Fruit fly (Drosophila melanogaster): Measurements from ENCODE around the gene CG3402.

CG3402 gene

DNA sequence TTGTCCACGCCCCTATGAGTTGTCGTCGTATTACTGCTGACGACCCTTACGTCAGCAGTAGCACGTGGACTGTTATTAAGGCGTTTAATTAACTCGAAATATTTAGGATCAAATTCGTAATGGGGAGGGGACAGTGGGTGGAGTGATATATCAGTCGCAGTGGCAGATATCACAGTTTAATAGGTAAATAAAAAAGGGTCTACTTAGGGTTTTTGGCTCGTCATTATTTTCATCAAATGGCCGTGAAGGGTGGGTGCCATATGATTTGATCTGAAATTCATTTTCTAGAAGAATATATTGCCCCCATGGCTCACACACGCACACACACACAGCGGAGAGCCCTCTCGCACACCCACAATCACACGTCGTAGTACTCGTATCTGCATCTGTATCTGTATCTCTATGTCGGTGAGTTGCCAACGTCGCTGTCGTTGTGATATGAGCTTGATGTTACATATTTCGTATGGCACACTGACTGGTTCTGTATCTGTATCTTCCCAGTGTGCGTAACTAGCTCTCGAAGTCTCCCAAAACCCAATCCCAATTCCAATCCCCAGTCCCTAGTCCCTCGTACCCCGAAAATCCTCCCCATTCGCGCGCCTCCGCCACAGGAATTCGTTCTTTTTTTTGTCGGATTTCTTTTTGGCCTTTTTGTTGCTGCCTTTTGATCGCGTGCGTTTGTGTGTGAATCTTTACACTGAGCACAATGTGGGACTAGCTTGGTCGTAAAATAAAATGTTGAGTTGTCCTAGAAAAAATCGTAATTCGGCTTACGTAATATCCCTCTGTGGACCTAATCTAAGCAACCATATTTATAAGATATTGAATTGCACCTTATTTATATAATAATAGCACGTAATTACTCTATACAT lies 25.9 kb downstream of the CG3402 start (continued):
- TF ChIP-seq CG6813 (GFP tag; optimal IDR thresholded peaks at IDR 0.05), result no peak
- no peak for TF ChIP-seq CG7987 (GFP tag; optimal IDR thresholded peaks at IDR 0.05)
- TF ChIP-seq BEAF-32 (GFP tag; optimal IDR thresholded peaks at IDR 0.05), result no peak
- peak in 1 of 2 experiments; percentile 8 for TF ChIP-seq Hr78 (GFP tag; optimal IDR thresholded peaks at IDR 0.05)
- TF ChIP-seq nom (GFP tag; optimal IDR thresholded peaks at IDR 0.05), result peak; percentile 95
- no peak for TF ChIP-seq CG10431 (GFP tag; optimal IDR thresholded peaks at IDR 0.05)
- TF ChIP-seq btn (GFP tag; optimal IDR thresholded peaks at IDR 0.05), result no peak
- no peak for TF ChIP-seq her (GFP tag; optimal IDR thresholded peaks at IDR 0.05)
- peak; percentile 41 for TF ChIP-seq Sox100B (GFP tag; optimal IDR thresholded peaks at IDR 0.05)
- TF ChIP-seq mirr (GFP tag; optimal IDR thresholded peaks at IDR 0.05), result peak; percentile 63
- peak; percentile 58 for TF ChIP-seq B-H1 (GFP tag; IDR thresholded peaks at IDR 0.05)
- peak; percentile 52 for TF ChIP-seq BtbVII (GFP tag; optimal IDR thresholded peaks at IDR 0.05)
- peak; percentile 53; the same call in 1 of the 3 replicates for TF ChIP-seq ken (GFP tag; IDR thresholded peaks at IDR 0.05)
- no peak for TF ChIP-seq Hr39 (optimal IDR thresholded peaks at IDR 0.05)
- TF ChIP-seq slp2 (GFP tag; optimal IDR thresholded peaks at IDR 0.05), result peak; percentile 27
- peak; percentile 10 for TF ChIP-seq bab2 (GFP tag; optimal IDR thresholded peaks at IDR 0.05)
- peak; percentile 33 to 84 for TF ChIP-seq bsh (GFP tag; optimal IDR thresholded peaks at IDR 0.05)
- TF ChIP-seq nau (GFP tag; optimal IDR thresholded peaks at IDR 0.05), result no peak
- 0 out of 2 replicates have a peak, but pooled peaks have one; percentile 33 for TF ChIP-seq aop (GFP tag; IDR thresholded peaks at IDR 0.05)
- peak; percentile 87 for TF ChIP-seq Drgx (GFP tag; IDR thresholded peaks at IDR 0.05)
- peak; percentile 39 to 40 for TF ChIP-seq dpn (GFP tag; optimal IDR thresholded peaks at IDR 0.05)
- TF ChIP-seq schlank (tag; optimal IDR thresholded peaks at IDR 0.05), result peak; percentile 27
- TF ChIP-seq CG16815 (GFP tag; optimal IDR thresholded peaks at IDR 0.05), result no peak
- TF ChIP-seq al (GFP tag; IDR thresholded peaks at IDR 0.05), result peak; percentile 57
- TF ChIP-seq CG9215 (GFP tag; IDR thresholded peaks at IDR 0.05), result peak; percentile 39; the same call in 1 of the 2 replicates
- TF ChIP-seq MBD-R2 (GFP tag; IDR thresholded peaks at IDR 0.05), result 0 out of 2 replicates have a peak, but pooled peaks have one; percentile 22
- peak; percentile 64 for TF ChIP-seq ttk (GFP tag; IDR thresholded peaks at IDR 0.05)
- TF ChIP-seq zfh1 (GFP tag; IDR thresholded peaks at IDR 0.05), result peak; percentile 68
- peak; percentile 7 for TF ChIP-seq lab (GFP tag; optimal IDR thresholded peaks at IDR 0.05)
- TF ChIP-seq CG14710 (tag; optimal IDR thresholded peaks at IDR 0.05), result peak; percentile 9
- no peak for TF ChIP-seq CG13287 (GFP tag; IDR thresholded peaks at IDR 0.05; ENCODE audit: partially characterized antibody)
- no peak for TF ChIP-seq CG15073 (GFP tag; optimal IDR thresholded peaks at IDR 0.05)
- TF ChIP-seq yki (optimal IDR thresholded peaks at IDR 0.05), result no peak
- peak; percentile 75 for TF ChIP-seq CG32532 (GFP tag; IDR thresholded peaks at IDR 0.05)
- TF ChIP-seq mld (GFP tag; IDR thresholded peaks at IDR 0.05; ENCODE audit: partially characterized antibody), result no peak
- TF ChIP-seq CG2199 (GFP tag; IDR thresholded peaks at IDR 0.05), result peak; percentile 66; the same call in 1 of the 3 replicates
- TF ChIP-seq CG9932 (GFP tag; IDR thresholded peaks at IDR 0.05), result peak; percentile 68
- TF ChIP-seq CG10147 (GFP tag; optimal IDR thresholded peaks at IDR 0.05), result peak; percentile 56
- peak; percentile 55; the same call in 1 of the 2 replicates for TF ChIP-seq gsb (GFP tag; IDR thresholded peaks at IDR 0.05)
- TF ChIP-seq HLH3B (GFP tag; IDR thresholded peaks at IDR 0.05), result peak; percentile 12; the same call in 1 of the 2 replicates
- TF ChIP-seq CG7372 (GFP tag; IDR thresholded peaks at IDR 0.05), result peak; percentile 65
- TF ChIP-seq crol (GFP tag; IDR thresholded peaks at IDR 0.05), result peak; percentile 90
- TF ChIP-seq bbx (GFP tag; IDR thresholded peaks at IDR 0.05; ENCODE audit: partially characterized antibody), result 0 out of 2 replicates have a peak, but pooled peaks have one; percentile 20
- TF ChIP-seq so (GFP tag; IDR thresholded peaks at IDR 0.05), result no peak
- TF ChIP-seq CG1647 (GFP tag; optimal IDR thresholded peaks at IDR 0.05), result peak; percentile 13
- TF ChIP-seq trem (tag; optimal IDR thresholded peaks at IDR 0.05), result no peak
- TF ChIP-seq CG15269 (tag; optimal IDR thresholded peaks at IDR 0.05), result peak; percentile 58
- TF ChIP-seq CG1602 (GFP tag; optimal IDR thresholded peaks at IDR 0.05), result peak; percentile 33

Data from whole organism, embryonic.